Worm (Caenorhabditis elegans) whole organism, midembryonic: Measurements from ENCODE around the gene ida-1.

Experiments used
- T22C8.4 ChIP-seq: fragments of 200-800 bp; sonication (Bioruptor generic); IDR thresholded peaks from 2 replicates; pipeline ENCODE4 v1.3.6; 2022; ENCODE audit warnings: missing genetic modification characterization, missing compliant biosample characterization
- cog-1 ChIP-seq: sonication (generic microtip); optimal IDR thresholded peaks from 2 replicates; lab custom pipeline; 2016; ENCODE audit warnings: missing genetic modification characterization, missing compliant biosample characterization
- flt-1 ChIP-seq: fragments of 200-800 bp; sonication (Bioruptor generic); IDR thresholded peaks from 2 replicates; pipeline ENCODE4 v1.3.6; 2022; ENCODE audit warnings: missing genetic modification characterization, missing compliant biosample characterization
- klf-2 ChIP-seq: fragments of 200-800 bp; sonication (Bioruptor generic); conservative IDR thresholded peaks from 2 replicates; pipeline ENCODE4 v1.3.6; 2022; ENCODE audit warnings: missing genetic modification reagents, missing genetic modification characterization, missing compliant biosample characterization
- med-1 ChIP-seq: sonication (generic microtip); optimal IDR thresholded peaks from 2 replicates; lab custom pipeline; 2017; ENCODE audit warnings: missing genetic modification characterization, mild to moderate bottlenecking, missing compliant biosample characterization, antibody characterized with exemption, missing genetic modification reagents; ENCODE audit not compliant: insufficient read depth
- ref-1 ChIP-seq: fragments of 200-800 bp; sonication (Bioruptor generic); conservative IDR thresholded peaks from 2 replicates; pipeline ENCODE4 v1.3.6; 2022; ENCODE audit warnings: missing genetic modification reagents, missing genetic modification characterization, missing compliant biosample characterization
- tab-1 ChIP-seq: fragments of 200-800 bp; sonication (Bioruptor generic); IDR thresholded peaks from 2 replicates; pipeline ENCODE4 v1.3.6; 2022; ENCODE audit warnings: missing genetic modification characterization, missing compliant biosample characterization
- ztf-23 ChIP-seq: fragments of 200-800 bp; sonication (Bioruptor generic); IDR thresholded peaks from 2 replicates; pipeline ENCODE4 v1.3.6; 2022; ENCODE audit warnings: missing genetic modification reagents, missing genetic modification characterization, missing compliant biosample characterization
- ztf-29 ChIP-seq: fragments of 200-800 bp; sonication (Bioruptor generic); IDR thresholded peaks from 2 replicates; pipeline ENCODE4 v1.3.6; 2022; ENCODE audit warnings: missing genetic modification reagents, missing genetic modification characterization, missing compliant biosample characterization

ida-1 gene

DNA sequence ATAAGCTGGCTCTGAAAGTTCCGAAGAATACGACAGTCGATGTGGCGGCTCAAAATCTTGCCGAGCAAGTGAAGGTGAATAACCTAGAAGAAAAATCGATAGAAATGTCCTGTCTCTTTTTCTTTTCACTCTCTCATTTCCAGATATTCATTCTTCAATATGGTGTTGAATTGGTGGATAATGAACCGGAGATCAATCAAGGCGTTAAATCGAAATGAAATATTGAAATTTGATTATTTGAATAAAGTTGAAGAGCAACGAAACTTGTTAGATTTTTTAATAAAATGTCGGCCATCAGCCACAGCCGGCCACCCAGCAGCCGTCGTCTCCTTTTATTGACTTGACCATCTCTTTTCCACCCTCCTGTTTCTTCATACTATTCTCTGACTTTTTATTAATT is 51.4 kb downstream of the ida-1 start, which contains the start of gene R12B2.2:
Gene R12B2.2 (plus strand): TSS at position 301 of the 400 bp plus-strand sequence.
- TF ChIP-seq T22C8.4 (GFP tag; lab: Robert Waterston, UW) (no peak), ztf-29 (no peak), cog-1 (tag; lab: Kevin White, UChicago) (no peak), tab-1 (GFP tag; lab: Robert Waterston, UW) (no peak), flt-1 (GFP tag; lab: Robert Waterston, UW) (no peak)

DNA sequence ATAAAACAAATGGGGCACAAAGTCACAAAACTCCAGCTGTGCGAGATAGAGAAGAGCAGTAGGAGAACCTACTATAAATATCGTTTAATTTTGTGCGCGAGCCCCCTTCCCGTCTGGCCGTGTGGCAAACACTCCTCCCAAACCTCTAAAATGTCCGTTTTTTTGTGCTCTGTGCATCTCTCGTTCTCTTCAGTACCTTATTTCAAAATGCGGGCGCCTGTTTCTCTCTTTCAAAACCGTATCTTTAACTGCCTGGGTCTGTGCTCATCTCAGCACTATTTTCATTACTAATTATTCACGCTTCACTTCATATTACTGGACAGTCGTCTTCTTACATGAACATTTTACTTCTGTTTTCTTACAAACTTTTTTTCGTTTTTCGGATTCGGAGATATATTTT is 54.7 kb downstream of the ida-1 start:
- TF ChIP-seq tab-1 (GFP tag; lab: Robert Waterston, UW), result no peak
- TF ChIP-seq T22C8.4 (GFP tag; lab: Robert Waterston, UW), result no peak

DNA sequence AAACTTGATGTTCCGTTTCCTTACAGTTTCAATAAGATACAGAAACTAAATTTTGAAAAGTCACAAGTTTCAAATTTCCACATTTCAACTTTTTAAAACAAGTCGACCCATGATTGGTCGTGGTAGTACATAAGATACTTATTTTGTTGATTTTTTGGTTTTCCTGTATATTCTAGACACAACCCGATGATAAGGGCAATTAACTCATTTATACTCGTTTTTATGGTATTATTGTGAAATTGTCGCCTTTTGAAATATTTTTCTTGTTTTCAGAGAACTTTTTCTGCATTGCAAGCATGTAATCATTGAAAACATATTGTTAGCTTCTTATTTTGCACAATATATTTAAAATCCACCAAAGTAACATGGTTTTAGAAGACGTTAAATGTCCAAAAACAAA is 56.6 kb downstream of the ida-1 start:
- TF ChIP-seq cog-1 (tag; lab: Kevin White, UChicago), result no peak
- no peak for TF ChIP-seq ztf-29
- TF ChIP-seq tab-1 (GFP tag; lab: Robert Waterston, UW), result no peak
- no peak for TF ChIP-seq ztf-23 (GFP tag; lab: Robert Waterston, UW)
- no peak for TF ChIP-seq ref-1 (GFP tag; lab: Robert Waterston, UW)
- no peak for TF ChIP-seq T22C8.4 (GFP tag; lab: Robert Waterston, UW)
- TF ChIP-seq klf-2 (GFP tag; lab: Robert Waterston, UW), result no peak
- TF ChIP-seq flt-1 (GFP tag; lab: Robert Waterston, UW), result no peak
- no peak for TF ChIP-seq med-1 (GFP tag; lab: Kevin White, UChicago)

DNA sequence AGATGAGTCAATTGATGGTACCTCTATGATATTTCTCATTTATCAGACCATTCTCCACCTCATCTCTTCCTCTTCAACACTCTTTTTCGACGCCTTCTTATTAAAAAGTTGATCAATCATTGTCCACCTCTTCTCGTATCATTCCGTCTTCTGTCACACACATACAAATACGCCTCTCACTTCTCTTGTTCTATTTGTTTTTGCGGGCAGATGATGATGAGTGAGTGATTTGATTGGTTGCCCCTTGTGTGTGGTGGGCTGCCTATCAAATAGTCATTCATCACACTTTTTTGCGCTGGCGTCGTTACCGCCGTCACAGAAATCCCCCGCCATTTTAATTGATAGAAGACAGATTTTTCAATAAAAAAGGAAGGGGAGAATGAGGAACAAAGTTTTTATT is 57.3 kb downstream of the ida-1 start:
- TF ChIP-seq flt-1 (GFP tag; lab: Robert Waterston, UW) (no peak), cog-1 (tag; lab: Kevin White, UChicago) (no peak), ztf-23 (GFP tag; lab: Robert Waterston, UW) (no peak), tab-1 (GFP tag; lab: Robert Waterston, UW) (no peak), ref-1 (GFP tag; lab: Robert Waterston, UW) (no peak), ztf-29 (no peak)

DNA sequence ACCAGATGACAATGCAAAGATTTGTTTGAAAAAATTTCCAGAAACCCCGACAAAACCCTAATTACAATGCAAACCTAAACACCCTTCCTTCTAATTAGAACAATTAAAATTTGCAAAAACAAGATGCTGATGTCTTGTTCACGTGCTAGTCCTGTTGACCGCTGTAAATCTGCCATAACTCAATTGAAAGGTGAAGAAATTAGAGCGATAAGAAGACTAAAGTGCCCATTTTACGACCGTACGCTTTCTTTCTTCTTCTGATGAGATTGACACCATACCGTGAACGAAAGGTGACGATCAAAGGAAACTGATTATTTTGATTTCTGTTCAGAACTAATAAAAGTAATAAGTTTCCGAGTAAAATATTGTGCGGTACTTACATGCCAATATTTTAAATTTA is 58.2 kb downstream of the ida-1 start:
- TF ChIP-seq tab-1 (GFP tag; lab: Robert Waterston, UW) (no peak), klf-2 (GFP tag; lab: Robert Waterston, UW) (no peak), T22C8.4 (GFP tag; lab: Robert Waterston, UW) (no peak), ztf-23 (GFP tag; lab: Robert Waterston, UW) (no peak), ref-1 (GFP tag; lab: Robert Waterston, UW) (no peak), med-1 (GFP tag; lab: Kevin White, UChicago) (no peak), ztf-29 (no peak)

DNA sequence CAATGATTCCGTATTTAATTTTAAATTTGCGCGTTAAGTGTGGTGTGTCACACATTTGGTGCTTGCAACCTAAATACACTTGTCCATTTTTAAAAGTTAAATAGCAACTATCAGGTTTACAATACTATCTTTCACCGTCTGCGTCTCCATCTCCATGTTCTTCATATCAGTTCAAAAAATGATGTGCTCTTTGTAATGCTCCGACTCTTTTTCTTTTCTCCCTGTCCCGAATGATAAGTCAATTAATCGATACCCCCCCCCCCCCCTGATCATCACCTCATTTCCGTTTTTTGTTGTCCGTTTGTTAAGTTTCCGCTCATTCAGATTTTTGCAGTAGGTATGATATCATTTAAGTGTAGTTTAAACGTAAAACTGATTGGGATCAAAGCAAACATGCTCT is 58.8 kb downstream of the ida-1 start:
- TF ChIP-seq med-1 (GFP tag; lab: Kevin White, UChicago), result no peak
- TF ChIP-seq ztf-29, result no peak
- TF ChIP-seq cog-1 (tag; lab: Kevin White, UChicago), result no peak
- TF ChIP-seq tab-1 (GFP tag; lab: Robert Waterston, UW), result no peak
- TF ChIP-seq flt-1 (GFP tag; lab: Robert Waterston, UW), result no peak
- TF ChIP-seq ref-1 (GFP tag; lab: Robert Waterston, UW), result no peak
- no peak for TF ChIP-seq klf-2 (GFP tag; lab: Robert Waterston, UW)
- TF ChIP-seq ztf-23 (GFP tag; lab: Robert Waterston, UW), result no peak
- no peak for TF ChIP-seq T22C8.4 (GFP tag; lab: Robert Waterston, UW)

DNA sequence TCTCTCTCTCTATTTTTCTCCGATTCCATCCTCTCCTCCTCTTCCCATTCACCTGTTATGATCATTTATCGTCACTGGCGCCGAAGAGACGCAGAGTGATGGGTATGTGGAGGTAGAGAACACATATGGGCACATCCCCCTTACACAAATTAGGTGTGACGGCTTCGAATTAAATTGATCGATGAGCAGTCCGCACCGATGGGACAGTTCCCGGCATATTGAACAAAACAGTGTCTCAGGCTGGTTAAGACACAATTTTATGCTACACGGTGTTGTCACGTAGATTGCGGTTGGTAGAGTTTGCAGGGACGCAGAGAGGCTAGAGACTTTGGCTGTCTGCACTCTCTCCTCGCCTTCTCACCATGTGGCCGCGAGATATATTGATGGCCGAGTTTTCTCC is 59.5 kb downstream of the ida-1 start, which contains the start of gene R12B2.7:
Gene R12B2.7 (plus strand): TSS at position 247 of the 400 bp plus-strand sequence.
- 0 out of 2 replicates have a peak, but pooled peaks have one; percentile 28 for TF ChIP-seq tab-1 (GFP tag; lab: Robert Waterston, UW)
- no peak for TF ChIP-seq ref-1 (GFP tag; lab: Robert Waterston, UW)
